Fruit fly (Drosophila melanogaster): ENCODE measurements around the gene CG33281.

DNA sequence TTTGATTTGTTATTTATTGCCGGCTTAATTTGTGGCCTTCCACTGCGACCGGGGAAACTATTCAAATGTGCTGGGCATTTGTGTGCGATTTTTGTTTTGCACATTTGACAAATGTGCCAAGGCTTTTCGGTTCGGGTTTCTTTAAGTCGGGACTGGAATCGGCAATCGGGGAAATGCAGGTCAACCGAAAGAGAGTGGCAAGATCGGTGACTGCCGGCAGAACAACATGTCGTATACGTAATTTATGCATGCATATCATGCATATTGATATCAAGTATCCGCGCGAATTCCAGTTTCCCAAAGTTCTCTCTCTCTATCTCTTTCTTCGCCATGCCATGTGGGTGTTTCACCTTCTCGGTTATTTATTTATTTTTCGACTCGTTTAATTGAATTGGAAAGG lies 18.3 kb downstream of the CG33281 start:
- no peak for TF ChIP-seq lz (GFP tag; optimal IDR thresholded peaks at IDR 0.05)
- no peak for TF ChIP-seq Hr4 (GFP tag; optimal IDR thresholded peaks at IDR 0.05)
- no peak for TF ChIP-seq fd85E (GFP tag; optimal IDR thresholded peaks at IDR 0.05)
- no peak for TF ChIP-seq ss (GFP tag; optimal IDR thresholded peaks at IDR 0.05)
